Fruit fly (Drosophila melanogaster): ENCODE measurements around the gene beag.
A peak's percentile ranks its signal among the peaks of the same experiment; 100 is the strongest.

- TF ChIP-seq CG7045 (GFP tag; optimal IDR thresholded peaks at IDR 0.05) (peak; percentile 60), CG7101 (tag; optimal IDR thresholded peaks at IDR 0.05) (peak; percentile 69), toe (GFP tag; optimal IDR thresholded peaks at IDR 0.05) (peak; percentile 69), cic (GFP tag; optimal IDR thresholded peaks at IDR 0.05) (peak; percentile 96), CG33017 (tag; optimal IDR thresholded peaks at IDR 0.05) (peak; percentile 69), pad (GFP tag; optimal IDR thresholded peaks at IDR 0.05) (peak; percentile 38), kay (GFP tag; ENCODE audit: borderline replicate concordance) (no peak), Crg-1 (GFP tag; optimal IDR thresholded peaks at IDR 0.05) (no peak), Hr96 (GFP tag; optimal IDR thresholded peaks at IDR 0.05) (peak; percentile 79), ovo (GFP tag; optimal IDR thresholded peaks at IDR 0.05) (no peak), Clk (GFP tag; optimal IDR thresholded peaks at IDR 0.05) (peak; percentile 7), CG14711 (tag; optimal IDR thresholded peaks at IDR 0.05) (peak; percentile 52)
Measured at dm6 chr3R:9053850-9054441, 10.9 kb downstream of the beag start.

All from whole organism, adult.